Worm (Caenorhabditis elegans) whole organism, L3 larva: ENCODE results near the gene C52E2.4.

Experiments used
- R02D3.7 ChIP-seq: fragments of 150-350 bp; optimal IDR thresholded peaks from 2 replicates; lab custom pipeline; 2014; ENCODE audit warnings: missing biosample characterization, missing genetic modification characterization
- ZK546.5 ChIP-seq: sonication (generic microtip); optimal IDR thresholded peaks from 2 replicates; lab custom pipeline; 2017; ENCODE audit warnings: missing biosample characterization, missing genetic modification characterization
- aly-2 ChIP-seq: fragments of 150-350 bp; optimal IDR thresholded peaks from 2 replicates; lab custom pipeline; 2014; ENCODE audit warnings: missing biosample characterization, missing genetic modification characterization
- ama-1 ChIP-seq: fragments of 150-350 bp; optimal IDR thresholded peaks from 2 replicates; lab custom pipeline; 2018
- ceh-16 ChIP-seq: sonication (generic microtip); optimal IDR thresholded peaks from 2 replicates; lab custom pipeline; 2017; ENCODE audit warnings: missing biosample characterization, missing genetic modification characterization
- ceh-28 ChIP-seq: fragments of 150-350 bp; optimal IDR thresholded peaks from 2 replicates; lab custom pipeline; 2014; ENCODE audit warnings: missing biosample characterization, missing genetic modification reagents, missing genetic modification characterization
- ceh-82 ChIP-seq: fragments of 150-350 bp; optimal IDR thresholded peaks from 2 replicates; lab custom pipeline; 2014; ENCODE audit warnings: missing biosample characterization, missing genetic modification characterization
- ceh-9 ChIP-seq: sonication (generic microtip); optimal IDR thresholded peaks from 2 replicates; lab custom pipeline; 2018; ENCODE audit warnings: missing biosample characterization, missing genetic modification characterization
- daf-12 ChIP-seq: fragments of 150-350 bp; optimal IDR thresholded peaks from 2 replicates; lab custom pipeline; 2014; ENCODE audit warnings: missing biosample characterization, missing genetic modification reagents, missing genetic modification characterization
- egl-5 ChIP-seq: fragments of 150-350 bp; optimal IDR thresholded peaks from 2 replicates; lab custom pipeline; 2017; ENCODE audit warnings: missing biosample characterization, missing genetic modification reagents, missing genetic modification characterization, inconsistent platforms
- elt-1 ChIP-seq: fragments of 150-350 bp; optimal IDR thresholded peaks from 2 replicates; lab custom pipeline; 2014; ENCODE audit warnings: missing biosample characterization, missing genetic modification characterization
- elt-2 ChIP-seq: sonication (generic microtip); optimal IDR thresholded peaks from 2 replicates; lab custom pipeline; 2016; ENCODE audit warnings: missing genetic modification reagents, mild to moderate bottlenecking, missing genetic modification characterization, missing compliant biosample characterization
- elt-3 ChIP-seq, 3 experiments: fragments of 150-350 bp in 1 of 3; sonication (generic microtip) in 2 of 3; optimal IDR thresholded peaks; 2 replicates in 2 of 3; 4 replicates in 1 of 3; lab custom pipeline; 2014 to 2017; ENCODE audit warnings: missing biosample characterization in 3 of 3, missing genetic modification characterization in 3 of 3
- eor-1 ChIP-seq, 2 experiments: fragments of 150-350 bp; optimal IDR thresholded peaks; 2 replicates each; lab custom pipeline; 2014 to 2018; ENCODE audit warnings: missing biosample characterization in 2 of 2, missing genetic modification characterization in 2 of 2
- fkh-10 ChIP-seq: sonication (generic microtip); optimal IDR thresholded peaks from 2 replicates; lab custom pipeline; 2017; ENCODE audit warnings: missing biosample characterization, missing genetic modification reagents, missing genetic modification characterization
- hmg-11 ChIP-seq: sonication (generic microtip); optimal IDR thresholded peaks from 2 replicates; lab custom pipeline; 2016; ENCODE audit warnings: missing genetic modification characterization, missing compliant biosample characterization
- jun-1 ChIP-seq: fragments of 150-350 bp; optimal IDR thresholded peaks from 2 replicates; lab custom pipeline; 2014; ENCODE audit warnings: missing biosample characterization, missing genetic modification reagents, missing genetic modification characterization
- lin-15B ChIP-seq: fragments of 150-350 bp; optimal IDR thresholded peaks from 2 replicates; lab custom pipeline; 2014; ENCODE audit warnings: missing biosample characterization, missing genetic modification characterization
- mdl-1 ChIP-seq: fragments of 150-350 bp; optimal IDR thresholded peaks from 2 replicates; lab custom pipeline; 2014; ENCODE audit warnings: missing biosample characterization, missing genetic modification characterization
- mml-1 ChIP-seq: fragments of 150-350 bp; sonication (generic microtip); optimal IDR thresholded peaks from 3 replicates; lab custom pipeline; 2014; ENCODE audit warnings: missing biosample characterization, missing genetic modification characterization
- nfya-1 ChIP-seq: sonication (generic microtip); optimal IDR thresholded peaks from 2 replicates; lab custom pipeline; 2017; ENCODE audit warnings: missing genetic modification characterization, mild to moderate bottlenecking, missing compliant biosample characterization, antibody characterized with exemption, moderate library complexity; ENCODE audit not compliant: insufficient read depth
- nhr-11 ChIP-seq: fragments of 150-350 bp; optimal IDR thresholded peaks from 2 replicates; lab custom pipeline; 2014; ENCODE audit warnings: missing biosample characterization, missing genetic modification characterization
- nhr-12 ChIP-seq: fragments of 150-350 bp; optimal IDR thresholded peaks from 2 replicates; lab custom pipeline; 2014; ENCODE audit warnings: missing biosample characterization, missing genetic modification characterization
- nhr-237 ChIP-seq: fragments of 150-350 bp; optimal IDR thresholded peaks from 2 replicates; lab custom pipeline; 2014; ENCODE audit warnings: missing biosample characterization, missing genetic modification characterization
- nhr-25 ChIP-seq: sonication (generic microtip); optimal IDR thresholded peaks from 2 replicates; lab custom pipeline; 2017; ENCODE audit warnings: missing biosample characterization, missing genetic modification characterization
- nhr-43 ChIP-seq: sonication (generic microtip); optimal IDR thresholded peaks from 2 replicates; lab custom pipeline; 2016; ENCODE audit warnings: mild to moderate bottlenecking, missing genetic modification characterization, missing compliant biosample characterization; ENCODE audit not compliant: poor library complexity, severe bottlenecking
- nhr-76 ChIP-seq: fragments of 150-350 bp; sonication (generic microtip); optimal IDR thresholded peaks from 5 replicates; lab custom pipeline; 2014; ENCODE audit warnings: missing biosample characterization, missing genetic modification characterization
- nhr-77 ChIP-seq: fragments of 150-350 bp; optimal IDR thresholded peaks from 2 replicates; lab custom pipeline; 2014; ENCODE audit warnings: missing biosample characterization, missing genetic modification characterization
- pqm-1 ChIP-seq: fragments of 150-350 bp; optimal IDR thresholded peaks from 2 replicates; lab custom pipeline; 2017; ENCODE audit warnings: missing biosample characterization, missing genetic modification characterization, inconsistent platforms
- sea-2 ChIP-seq: fragments of 150-350 bp; sonication (generic microtip); optimal IDR thresholded peaks from 4 replicates; lab custom pipeline; 2014; ENCODE audit warnings: missing biosample characterization, missing genetic modification reagents, missing genetic modification characterization
- skn-1 ChIP-seq: fragments of 150-350 bp; optimal IDR thresholded peaks from 2 replicates; lab custom pipeline; 2014; ENCODE audit warnings: missing biosample characterization, missing genetic modification characterization
- unc-62 ChIP-seq: fragments of 150-350 bp; sonication (generic microtip); optimal IDR thresholded peaks from 4 replicates; lab custom pipeline; 2014; ENCODE audit warnings: missing biosample characterization, missing genetic modification reagents, missing genetic modification characterization
- zag-1 ChIP-seq: fragments of 150-350 bp; optimal IDR thresholded peaks from 2 replicates; lab custom pipeline; 2014; ENCODE audit warnings: missing biosample characterization, missing genetic modification characterization
- ztf-11 ChIP-seq: fragments of 150-350 bp; optimal IDR thresholded peaks from 2 replicates; lab custom pipeline; 2014; ENCODE audit warnings: missing biosample characterization, missing genetic modification characterization
- ztf-4 ChIP-seq: fragments of 150-350 bp; optimal IDR thresholded peaks from 2 replicates; lab custom pipeline; 2014; ENCODE audit warnings: missing biosample characterization, missing genetic modification characterization

C52E2.4 gene

DNA sequence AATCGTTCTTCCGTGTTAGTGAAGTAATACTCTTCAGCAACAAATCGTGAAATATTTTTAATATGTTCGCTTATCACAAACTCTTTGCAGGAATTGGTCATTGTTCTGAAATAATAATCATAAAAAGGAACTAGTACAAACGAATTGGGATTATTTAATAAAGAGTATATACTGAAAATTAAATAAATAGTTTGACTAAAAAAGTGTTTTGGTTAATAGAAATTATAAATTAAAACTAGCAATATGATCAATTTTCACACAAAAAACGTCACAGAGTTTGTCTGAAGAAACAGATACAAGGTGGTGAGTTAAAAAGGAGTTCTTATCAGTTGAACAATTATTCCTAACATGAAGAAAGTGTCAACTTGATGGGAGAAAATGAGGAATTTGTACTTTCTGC, 39.8 kb downstream of the C52E2.4 start, which contains the start of gene math-5:
TSS of gene math-5 (minus strand) at position 101 of the 400 bp plus-strand sequence.
- TF ChIP-seq fkh-10 (GFP tag; lab: Kevin White, UChicago): no peak
- TF ChIP-seq ceh-9 (tag; lab: Kevin White, UChicago): no peak
- TF ChIP-seq nhr-25 (tag; lab: Kevin White, UChicago): no peak
- TF ChIP-seq daf-12: no peak
- no peak for TF ChIP-seq sea-2 (GFP tag; lab: Kevin White, UChicago)
- no peak for TF ChIP-seq nhr-77 (tag; lab: Kevin White, UChicago)
- no peak for TF ChIP-seq ceh-82 (tag; lab: Kevin White, UChicago)
- TF ChIP-seq unc-62 (GFP tag; lab: Kevin White, UChicago): no peak
- TF ChIP-seq pqm-1 (tag; lab: Kevin White, UChicago): no peak
- no peak for TF ChIP-seq R02D3.7
- TF ChIP-seq nhr-11 (tag; lab: Kevin White, UChicago): no peak
- no peak for TF ChIP-seq ama-1
- no peak for TF ChIP-seq ceh-16 (tag; lab: Kevin White, UChicago)
- no peak for TF ChIP-seq elt-2 (tag; lab: Kevin White, UChicago)
- TF ChIP-seq lin-15B (tag; lab: Kevin White, UChicago): no peak
- TF ChIP-seq nhr-237 (tag; lab: Kevin White, UChicago): no peak
- TF ChIP-seq elt-1 (tag; lab: Kevin White, UChicago): no peak
- no peak for TF ChIP-seq nhr-43 (tag; lab: Kevin White, UChicago)
- TF ChIP-seq ztf-4: no peak

DNA sequence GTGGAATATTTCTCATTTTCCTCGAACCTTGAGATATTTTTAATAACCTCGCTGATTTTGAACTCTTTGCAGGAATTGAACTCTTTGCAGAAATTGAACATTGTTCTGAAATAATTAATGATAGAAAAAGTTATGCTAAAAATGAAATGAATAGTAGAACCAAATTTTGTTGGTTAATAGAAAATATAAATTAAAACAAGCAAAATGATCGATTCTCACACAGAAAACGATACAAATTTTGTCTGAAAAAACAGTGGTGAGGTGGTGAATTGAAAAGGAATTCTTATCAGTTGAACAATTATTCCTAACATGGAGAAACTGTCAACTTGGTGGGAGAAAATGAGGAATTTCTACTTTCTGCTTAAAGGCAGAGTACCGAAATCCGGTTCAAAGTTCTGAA, 41.7 kb downstream of the C52E2.4 start, which contains the start of gene math-6:
TSS of gene math-6 (minus strand) at position 101 of the 400 bp plus-strand sequence.
- TF ChIP-seq sea-2 (GFP tag; lab: Kevin White, UChicago) (no peak), ceh-82 (tag; lab: Kevin White, UChicago) (no peak), aly-2 (tag; lab: Kevin White, UChicago) (no peak), lin-15B (tag; lab: Kevin White, UChicago) (no peak), unc-62 (GFP tag; lab: Kevin White, UChicago) (no peak), elt-1 (tag; lab: Kevin White, UChicago) (no peak), ama-1 (no peak), nhr-43 (tag; lab: Kevin White, UChicago) (no peak), skn-1 (tag; lab: Kevin White, UChicago) (no peak), eor-1 (tag; optimal IDR thresholded peaks at IDR 0.05; lab: Kevin White, UChicago) (no peak), nhr-76 (tag; lab: Kevin White, UChicago) (no peak), ZK546.5 (tag; lab: Kevin White, UChicago) (no peak), hmg-11 (tag; lab: Kevin White, UChicago) (no peak), egl-5 (no peak), jun-1 (tag; lab: Kevin White, UChicago) (no peak), ceh-28 (tag; lab: Kevin White, UChicago) (no peak), elt-3 (tag; optimal IDR thresholded peaks at IDR 0.05; lab: Kevin White, UChicago) (no peak), mdl-1 (no peak), R02D3.7 (no peak), zag-1 (no peak)

DNA sequence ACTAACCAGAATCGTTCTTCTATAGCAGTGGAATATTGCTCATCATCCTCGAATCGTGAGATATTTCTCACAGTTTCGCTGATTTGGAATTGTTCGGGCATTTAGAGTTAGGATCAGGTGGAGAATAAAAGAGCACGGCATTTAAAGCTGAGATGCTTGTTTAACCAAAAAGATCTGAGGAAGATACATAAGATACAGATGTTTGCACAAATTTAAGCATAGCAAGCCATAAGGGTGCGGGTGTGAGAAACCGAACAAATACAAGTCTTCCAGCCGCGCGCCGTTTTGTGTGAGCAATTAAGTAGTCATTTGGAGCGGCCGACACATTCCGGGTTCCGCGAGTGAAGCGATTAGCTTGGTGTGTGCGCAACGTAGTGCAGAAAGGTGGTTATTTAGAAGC, 43.4 kb downstream of the C52E2.4 start, which contains the start of gene math-7:
TSS of gene math-7 (minus strand) at position 101 of the 400 bp plus-strand sequence.
- TF ChIP-seq eor-1 (tag; optimal IDR thresholded peaks at IDR 0.05; lab: Kevin White, UChicago): no peak

DNA sequence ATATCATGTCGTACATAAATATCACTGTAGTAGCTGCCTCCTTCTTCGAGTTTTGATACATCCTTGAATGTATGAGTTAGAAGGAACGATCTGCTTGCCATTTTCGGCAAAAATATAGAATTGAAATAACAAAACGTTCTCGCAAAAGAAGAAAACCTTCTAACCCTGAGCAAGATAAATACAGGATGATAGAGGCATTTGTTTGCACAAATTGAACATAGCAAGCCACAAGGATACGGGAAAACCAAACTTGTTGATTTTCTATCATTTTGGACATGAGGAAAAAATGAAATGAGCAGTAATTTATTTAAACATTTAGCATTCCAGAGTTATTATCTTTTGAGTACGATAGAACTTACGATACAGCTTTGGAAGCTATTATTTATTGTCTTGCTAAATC, 46.1 kb downstream of the C52E2.4 start, which contains the start of gene math-8:
TSS of gene math-8 (minus strand) at position 101 of the 400 bp plus-strand sequence.
- TF ChIP-seq unc-62 (GFP tag; lab: Kevin White, UChicago): no peak
- TF ChIP-seq daf-12: no peak
- TF ChIP-seq lin-15B (tag; lab: Kevin White, UChicago): no peak
- TF ChIP-seq jun-1 (tag; lab: Kevin White, UChicago): no peak
- TF ChIP-seq nhr-12 (tag; lab: Kevin White, UChicago): no peak
- TF ChIP-seq skn-1 (tag; lab: Kevin White, UChicago): no peak
- no peak for TF ChIP-seq nhr-77 (tag; lab: Kevin White, UChicago)
- no peak for TF ChIP-seq egl-5
- TF ChIP-seq ztf-11: no peak
- TF ChIP-seq nfya-1 (tag; lab: Kevin White, UChicago): no peak
- TF ChIP-seq mml-1 (tag; lab: Kevin White, UChicago): no peak
- TF ChIP-seq nhr-11 (tag; lab: Kevin White, UChicago): no peak
